Worm (Caenorhabditis elegans) whole organism, young adult: ENCODE results near the gene B0334.5.

Experiments
- F37B4.10 ChIP-seq: fragments of 200-800 bp; sonication (Bioruptor generic); IDR thresholded peaks from 2 replicates; pipeline ENCODE4 v1.3.6; 2022; ENCODE audit warnings: missing genetic modification characterization, missing compliant biosample characterization
- lag-1 ChIP-seq: fragments of 200-800 bp; sonication (Bioruptor generic); IDR thresholded peaks from 2 replicates; pipeline ENCODE4 v1.3.6; 2022; ENCODE audit warnings: missing genetic modification reagents, missing genetic modification characterization, missing compliant biosample characterization
- lin-40 ChIP-seq: sonication (generic microtip); optimal IDR thresholded peaks from 2 replicates; lab custom pipeline; 2016; ENCODE audit warnings: missing genetic modification characterization, mild to moderate bottlenecking, missing compliant biosample characterization, missing genotype, missing genetic modification reagents
- nhr-80 ChIP-seq: sonication (generic microtip); optimal IDR thresholded peaks from 2 replicates; lab custom pipeline; 2016; ENCODE audit warnings: missing genetic modification characterization, missing compliant biosample characterization
- nhr-90 ChIP-seq: sonication (generic microtip); optimal IDR thresholded peaks from 2 replicates; lab custom pipeline; 2016; ENCODE audit warnings: missing genotype, mild to moderate bottlenecking, missing genetic modification characterization, missing compliant biosample characterization
- pha-4 ChIP-seq: fragments of 150-350 bp; sonication (generic microtip); optimal IDR thresholded peaks from 2 replicates; lab custom pipeline; 2014; ENCODE audit warnings: missing biosample characterization, missing genetic modification reagents, missing genetic modification characterization
- rpc-1 ChIP-seq, 2 experiments: fragments of 150-350 bp in 1 of 2; sonication (generic microtip) in 1 of 2; optimal IDR thresholded peaks; 2 replicates each; lab custom pipeline; 2014 to 2018; ENCODE audit warnings: missing biosample characterization in 1 of 2, missing genetic modification characterization in 1 of 2, missing genetic modification reagents in 1 of 2, missing genotype in 1 of 2
- snpc-1.3 ChIP-seq: sonication (generic microtip); optimal IDR thresholded peaks from 2 replicates; lab custom pipeline; 2017; ENCODE audit warnings: missing genetic modification characterization, mild to moderate bottlenecking, missing compliant biosample characterization, antibody characterized with exemption, moderate library complexity, missing genotype, missing genetic modification reagents; ENCODE audit not compliant: insufficient read depth
- unc-130 ChIP-seq: sonication (generic microtip); optimal IDR thresholded peaks from 2 replicates; lab custom pipeline; 2016; ENCODE audit warnings: missing genetic modification reagents, missing genetic modification characterization, missing compliant biosample characterization
- xnd-1 ChIP-seq: sonication (generic microtip); optimal IDR thresholded peaks from 2 replicates; lab custom pipeline; 2016; ENCODE audit warnings: missing genotype, missing genetic modification reagents, missing genetic modification characterization, missing compliant biosample characterization
- zim-3 ChIP-seq: sonication (generic microtip); optimal IDR thresholded peaks from 2 replicates; lab custom pipeline; 2017; ENCODE audit warnings: mild to moderate bottlenecking, missing genetic modification characterization, moderate library complexity, missing compliant biosample characterization

DNA sequence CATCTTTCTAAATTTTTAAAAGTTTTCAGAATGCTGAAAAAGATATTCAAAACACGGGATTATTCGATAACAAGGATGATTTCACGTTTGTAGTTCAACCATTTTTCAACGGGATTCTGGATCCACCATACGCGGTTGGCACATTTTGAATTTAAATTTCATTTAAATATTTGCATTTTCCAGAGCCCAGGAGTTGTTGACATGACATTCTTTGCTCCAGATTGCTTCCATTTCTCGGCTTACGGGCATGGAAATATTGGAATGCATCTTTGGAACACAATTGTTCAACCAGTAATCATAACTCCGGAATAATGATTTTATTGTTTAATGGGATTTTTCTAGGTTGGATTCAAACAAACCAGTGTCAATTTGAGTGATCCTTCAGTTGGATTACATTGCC is 46.6 kb upstream of the B0334.5 start:
- TF ChIP-seq nhr-90 (tag; lab: Kevin White, UChicago) (no peak), nhr-80 (no peak), F37B4.10 (GFP tag; lab: Robert Waterston, UW) (no peak), pha-4 (tag; lab: Kevin White, UChicago) (no peak), snpc-1.3 (tag; lab: Kevin White, UChicago) (no peak), unc-130 (GFP tag; lab: Kevin White, UChicago) (no peak), lag-1 (no peak), zim-3 (no peak), rpc-1 (optimal IDR thresholded peaks at IDR 0.05; lab: Kevin White, UChicago) (no peak), rpc-1 (tag; optimal IDR thresholded peaks at IDR 0.05; lab: Kevin White, UChicago) (no peak), lin-40 (no peak), xnd-1 (tag; lab: Kevin White, UChicago) (no peak)
